Worm (Caenorhabditis elegans): Measurements from ENCODE around the gene fbxa-150.

The fbxa-150 gene

ce11 chrV:20497537-20497936, 24.9 kb upstream of the fbxa-150 start (continued):
- TF ChIP-seq rec-8 (tag; optimal IDR thresholded peaks at IDR 0.05) (no peak), zfh-2 (GFP tag; conservative IDR thresholded peaks at IDR 0.05) (no peak), attf-3 (GFP tag; conservative IDR thresholded peaks at IDR 0.05) (no peak), attf-6 (GFP tag; IDR thresholded peaks at IDR 0.05) (peak; percentile 26; the same call in 1 of the 2 replicates), efl-1 (GFP tag; optimal IDR thresholded peaks at IDR 0.05) (peak; percentile 53), mel-28 (tag; optimal IDR thresholded peaks at IDR 0.05; ENCODE audit: borderline replicate concordance) (no peak), nhr-179 (tag; optimal IDR thresholded peaks at IDR 0.05) (peak; percentile 4), tlf-1 (GFP tag; optimal IDR thresholded peaks at IDR 0.05) (peak; percentile 67), F23B12.7 (tag; optimal IDR thresholded peaks at IDR 0.05; ENCODE audit: insufficient read depth) (no peak), egl-18 (GFP tag; IDR thresholded peaks at IDR 0.05) (no peak), aptf-2 (GFP tag; conservative IDR thresholded peaks at IDR 0.05) (no peak), snpc-3.4 (tag; optimal IDR thresholded peaks at IDR 0.05) (no peak), D2030.7 (GFP tag; IDR thresholded peaks at IDR 0.05) (0 out of 2 replicates have a peak, but pooled peaks have one; percentile 22), nfya-1 (tag; optimal IDR thresholded peaks at IDR 0.05; ENCODE audit: borderline replicate concordance, insufficient read depth) (no peak), fkh-3 (tag; optimal IDR thresholded peaks at IDR 0.05) (no peak), ztf-6 (GFP tag; IDR thresholded peaks at IDR 0.05) (no peak), ztf-28 (GFP tag; IDR thresholded peaks at IDR 0.05) (no peak), ets-4 (GFP tag; optimal IDR thresholded peaks at IDR 0.05) (no peak), F10E7.11 (tag; optimal IDR thresholded peaks at IDR 0.05) (peak; percentile 41), F57C9.4 (tag; optimal IDR thresholded peaks at IDR 0.05) (peak; percentile 11), dpl-1 (GFP tag; optimal IDR thresholded peaks at IDR 0.05) (no peak), lsy-27 (tag; optimal IDR thresholded peaks at IDR 0.05; ENCODE audit: borderline replicate concordance, insufficient read depth) (no peak), let-607 (tag; optimal IDR thresholded peaks at IDR 0.05) (peak in 1 of 2 experiments; percentile 72), hlh-12 (tag; optimal IDR thresholded peaks at IDR 0.05) (no peak), die-1 (tag; optimal IDR thresholded peaks at IDR 0.05) (no peak), Y79H2A.3 (GFP tag; conservative IDR thresholded peaks at IDR 0.05) (no peak), B0261.1 (tag; optimal IDR thresholded peaks at IDR 0.05) (no peak), B0019.2 (GFP tag; conservative IDR thresholded peaks at IDR 0.05) (no peak), lsl-1 (GFP tag; optimal IDR thresholded peaks at IDR 0.05) (no peak), sea-2 (GFP tag; IDR thresholded peaks at IDR 0.05) (no peak), ztf-3 (GFP tag; optimal IDR thresholded peaks at IDR 0.05) (no peak), ceh-58 (GFP tag; IDR thresholded peaks at IDR 0.05) (no peak), bed-1 (GFP tag; IDR thresholded peaks at IDR 0.05) (0 out of 2 replicates have a peak, but pooled peaks have one; percentile 60), K11D2.4 (GFP tag; IDR thresholded peaks at IDR 0.05) (no peak), madf-8 (GFP tag; conservative IDR thresholded peaks at IDR 0.05) (peak; percentile 59), hlh-26 (GFP tag; conservative IDR thresholded peaks at IDR 0.05) (no peak), F49E8.2 (tag; optimal IDR thresholded peaks at IDR 0.05; ENCODE audit: insufficient read depth) (no peak), repo-1 (tag; optimal IDR thresholded peaks at IDR 0.05) (peak; percentile 92), Y53F4B.3 (GFP tag; IDR thresholded peaks at IDR 0.05) (no peak), mes-4 (tag; optimal IDR thresholded peaks at IDR 0.05) (no peak), sdz-38 (tag; optimal IDR thresholded peaks at IDR 0.05) (no peak), pha-4 (tag; optimal IDR thresholded peaks at IDR 0.05) (no peak), K12H6.12 (tag; optimal IDR thresholded peaks at IDR 0.05) (no peak), zim-3 (tag; optimal IDR thresholded peaks at IDR 0.05) (peak; percentile 4), chd-7 (tag; optimal IDR thresholded peaks at IDR 0.05) (peak; percentile 71), tbp1 (GFP tag; optimal IDR thresholded peaks at IDR 0.05) (peak; percentile 45), T07F8.4 (tag; optimal IDR thresholded peaks at IDR 0.05) (no peak), hsf-1 (GFP tag; IDR thresholded peaks at IDR 0.05) (peak; percentile 51; the same call in 1 of the 2 replicates)
